Fruit fly (Drosophila melanogaster): ENCODE measurements around the gene CG14864.
A peak's percentile ranks its signal among the peaks of the same experiment; 100 is the strongest.

Gene CG14864

DNA sequence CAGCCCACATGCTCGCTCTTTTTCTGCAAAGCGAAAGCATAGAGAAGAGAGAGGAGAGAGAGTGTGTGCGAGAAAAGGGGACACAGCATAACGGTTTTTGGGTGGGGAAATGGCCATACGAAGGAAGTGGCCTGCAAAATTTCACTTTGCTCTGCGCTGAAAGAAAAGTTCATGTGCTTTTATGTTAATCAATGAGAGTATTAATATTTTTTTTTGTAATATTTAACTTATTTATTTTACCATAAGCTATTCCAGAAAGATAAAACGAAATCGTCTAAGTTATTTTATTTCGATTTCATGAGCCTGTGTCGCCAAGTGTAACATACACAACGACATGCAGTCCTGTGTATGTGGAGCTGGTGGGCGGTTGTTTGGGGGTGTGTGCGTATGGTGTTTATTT, 17.9 kb downstream of the CG14864 start (continued):
- TF ChIP-seq zf30C (GFP tag; optimal IDR thresholded peaks at IDR 0.05), result peak; percentile 57
- TF ChIP-seq usp (GFP tag; optimal IDR thresholded peaks at IDR 0.05), result no peak
- no peak for TF ChIP-seq nom (GFP tag; optimal IDR thresholded peaks at IDR 0.05)
- TF ChIP-seq h (optimal IDR thresholded peaks at IDR 0.05), result no peak
- TF ChIP-seq CG2202 (tag; optimal IDR thresholded peaks at IDR 0.05), result no peak
- peak; percentile 70 for TF ChIP-seq esg (GFP tag; conservative IDR thresholded peaks at IDR 0.05)
- TF ChIP-seq en (GFP tag; optimal IDR thresholded peaks at IDR 0.05), result no peak
- peak; percentile 23 for TF ChIP-seq CG12219 (GFP tag; optimal IDR thresholded peaks at IDR 0.05)
- TF ChIP-seq wek (GFP tag; optimal IDR thresholded peaks at IDR 0.05), result no peak
- no peak for TF ChIP-seq CG5245 (GFP tag; optimal IDR thresholded peaks at IDR 0.05)
- no peak for TF ChIP-seq CG15479 (GFP tag; optimal IDR thresholded peaks at IDR 0.05)
- peak; percentile 52 for TF ChIP-seq Rx (GFP tag; IDR thresholded peaks at IDR 0.05)
- TF ChIP-seq CG9727 (GFP tag; optimal IDR thresholded peaks at IDR 0.05), result peak; percentile 63
- TF ChIP-seq CG17829 (tag; optimal IDR thresholded peaks at IDR 0.05), result peak; percentile 52
- peak; percentile 65; the same call in 1 of the 3 replicates for TF ChIP-seq ken (GFP tag; IDR thresholded peaks at IDR 0.05)
- TF ChIP-seq Camta (GFP tag; optimal IDR thresholded peaks at IDR 0.05), result no peak
- TF ChIP-seq sisA (GFP tag; IDR thresholded peaks at IDR 0.05), result peak; percentile 63
- no peak for TF ChIP-seq CG31365 (tag; optimal IDR thresholded peaks at IDR 0.05)
- TF ChIP-seq Hr51 (GFP tag; optimal IDR thresholded peaks at IDR 0.05), result peak in 1 of 2 experiments; percentile 30
- TF ChIP-seq CG7745 (tag; optimal IDR thresholded peaks at IDR 0.05), result no peak
- no peak for TF ChIP-seq CG8944 (GFP tag; optimal IDR thresholded peaks at IDR 0.05)
- no peak for TF ChIP-seq CG10565 (GFP tag; optimal IDR thresholded peaks at IDR 0.05)
- no peak for TF ChIP-seq CG3838 (GFP tag; optimal IDR thresholded peaks at IDR 0.05)
- TF ChIP-seq bbx (GFP tag; IDR thresholded peaks at IDR 0.05; ENCODE audit: partially characterized antibody), result no peak
- no peak for TF ChIP-seq caup (GFP tag; optimal IDR thresholded peaks at IDR 0.05; ENCODE audit: severe bottlenecking)
- TF ChIP-seq zen (tag; optimal IDR thresholded peaks at IDR 0.05), result no peak
- peak; percentile 42 for TF ChIP-seq HHEX (GFP tag; optimal IDR thresholded peaks at IDR 0.05)
- no peak for TF ChIP-seq lov (optimal IDR thresholded peaks at IDR 0.05)
- no peak for TF ChIP-seq lov (GFP tag; IDR thresholded peaks at IDR 0.05)
- TF ChIP-seq Poxn (GFP tag; IDR thresholded peaks at IDR 0.05), result peak; percentile 43; the same call in 1 of the 2 replicates
- TF ChIP-seq CG8281 (tag; optimal IDR thresholded peaks at IDR 0.05), result no peak
- no peak for TF ChIP-seq tx (GFP tag; optimal IDR thresholded peaks at IDR 0.05)
- TF ChIP-seq CG12744 (GFP tag; optimal IDR thresholded peaks at IDR 0.05), result no peak
- peak; percentile 84 for TF ChIP-seq vvl (GFP tag; IDR thresholded peaks at IDR 0.05)
- TF ChIP-seq Hsf (GFP tag; optimal IDR thresholded peaks at IDR 0.05), result peak; percentile 45
- TF ChIP-seq Max (GFP tag; optimal IDR thresholded peaks at IDR 0.05), result no peak
- TF ChIP-seq CG13624 (GFP tag; optimal IDR thresholded peaks at IDR 0.05), result no peak
- TF ChIP-seq sima (GFP tag; optimal IDR thresholded peaks at IDR 0.05), result no peak
- TF ChIP-seq dan (GFP tag; IDR thresholded peaks at IDR 0.05), result no peak
- TF ChIP-seq Nf-YC (tag; optimal IDR thresholded peaks at IDR 0.05), result no peak
- no peak for TF ChIP-seq CG11504 (tag; optimal IDR thresholded peaks at IDR 0.05)
- TF ChIP-seq CG7786 (GFP tag; optimal IDR thresholded peaks at IDR 0.05), result no peak
- peak; percentile 32 for TF ChIP-seq zfh2 (GFP tag; optimal IDR thresholded peaks at IDR 0.05)
- no peak for TF ChIP-seq CG10209 (GFP tag; optimal IDR thresholded peaks at IDR 0.05)
- no peak for TF ChIP-seq CG12236 (GFP tag; optimal IDR thresholded peaks at IDR 0.05)
- peak; percentile 11 for TF ChIP-seq Mad (GFP tag; optimal IDR thresholded peaks at IDR 0.05)
- no peak for TF ChIP-seq cg (GFP tag; optimal IDR thresholded peaks at IDR 0.05)
- TF ChIP-seq Ets97D (GFP tag; optimal IDR thresholded peaks at IDR 0.05), result no peak
- TF ChIP-seq CG13894 (tag; optimal IDR thresholded peaks at IDR 0.05), result no peak
- no peak for TF ChIP-seq Hr39 (optimal IDR thresholded peaks at IDR 0.05)
- TF ChIP-seq CG12391 (tag; optimal IDR thresholded peaks at IDR 0.05), result peak; percentile 80
- no peak for TF ChIP-seq CG3995 (GFP tag; optimal IDR thresholded peaks at IDR 0.05)
- TF ChIP-seq Dref (GFP tag; IDR thresholded peaks at IDR 0.05), result no peak

Data from whole organism, embryonic.